Fruit fly (Drosophila melanogaster) whole organism, wandering third instar larva: ENCODE data around the gene Smyd3.

Experiments used
- Dfd ChIP-seq: fragments of >200 bp; optimal IDR thresholded peaks from 2 replicates; lab custom pipeline; 2017; ENCODE audit warnings: missing biosample characterization, missing genetic modification characterization
- Hnf4 ChIP-seq: fragments of 200-800 bp; sonication (Bioruptor generic); optimal IDR thresholded peaks from 2 replicates; lab custom pipeline; 2016; ENCODE audit warnings: missing biosample characterization, mild to moderate bottlenecking, missing genetic modification characterization
- Myc ChIP-seq: fragments of >200 bp; optimal IDR thresholded peaks from 2 replicates; lab custom pipeline; 2017
- N ChIP-seq: fragments of >200 bp; optimal IDR thresholded peaks from 2 replicates; lab custom pipeline; 2018; ENCODE audit warnings: missing biosample characterization, missing external identifiers, missing genetic modification characterization
- br ChIP-seq: fragments of 200-800 bp; sonication (Bioruptor generic); optimal IDR thresholded peaks from 2 replicates; lab custom pipeline; 2016; ENCODE audit warnings: missing biosample characterization, missing genetic modification characterization
- brk ChIP-seq: fragments of 200-800 bp; sonication (Bioruptor generic); optimal IDR thresholded peaks from 2 replicates; lab custom pipeline; 2016; ENCODE audit warnings: missing biosample characterization, mild to moderate bottlenecking, missing genetic modification characterization
- fru ChIP-seq: fragments of 200-800 bp; sonication (Bioruptor generic); optimal IDR thresholded peaks from 3 replicates; lab custom pipeline; 2016; ENCODE audit warnings: missing biosample characterization, mild to moderate bottlenecking, missing genetic modification characterization
- jim ChIP-seq: fragments of 175-275, 200-325 bp; sonication (Bioruptor generic); optimal IDR thresholded peaks from 2 replicates; lab custom pipeline; 2016; ENCODE audit warnings: missing biosample characterization, mild to moderate bottlenecking, missing genetic modification characterization
- lola ChIP-seq: fragments of >200 bp; optimal IDR thresholded peaks from 2 replicates; lab custom pipeline; 2017; ENCODE audit warnings: missing biosample characterization, missing genetic modification characterization
- psq ChIP-seq: fragments of 200-800 bp; sonication (Bioruptor generic); optimal IDR thresholded peaks from 3 replicates; lab custom pipeline; 2017; ENCODE audit warnings: missing biosample characterization, mild to moderate bottlenecking, missing genetic modification characterization, moderate library complexity
- usp ChIP-seq: fragments of >200 bp; optimal IDR thresholded peaks from 2 replicates; lab custom pipeline; 2017; ENCODE audit warnings: missing biosample characterization, missing genetic modification characterization

DNA sequence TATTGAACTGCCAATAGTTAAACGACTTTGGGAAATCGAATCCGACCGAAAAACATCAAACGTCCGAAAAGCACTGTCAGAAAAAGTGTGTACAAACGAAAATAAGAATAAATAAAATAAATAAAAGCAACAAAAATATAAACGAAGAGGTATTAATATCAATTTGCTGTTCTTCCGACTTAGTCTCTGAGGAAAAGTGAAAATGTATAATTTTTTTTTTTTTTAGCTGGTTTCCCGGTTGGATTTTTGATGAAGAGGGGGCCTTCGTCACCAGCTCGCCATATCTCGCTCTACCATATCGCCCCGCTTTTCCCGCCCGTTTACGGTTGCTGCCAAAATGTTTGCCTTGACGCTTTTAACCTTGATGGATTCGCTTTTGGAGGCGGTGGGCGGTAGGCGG, 30.0 kb upstream of the Smyd3 start:
- TF ChIP-seq Myc (lab: Kevin White, UChicago): no peak
- TF ChIP-seq lola (GFP tag; lab: Kevin White, UChicago): no peak
- TF ChIP-seq Hnf4 (GFP tag; lab: Kevin White, UChicago): no peak
- TF ChIP-seq jim (GFP tag; lab: Kevin White, UChicago): no peak
- no peak for TF ChIP-seq Dfd (GFP tag; lab: Kevin White, UChicago)
- TF ChIP-seq brk (GFP tag; lab: Kevin White, UChicago): no peak
- no peak for TF ChIP-seq br (GFP tag; lab: Kevin White, UChicago)
- no peak for TF ChIP-seq usp
- TF ChIP-seq fru: peak; percentile 6
- no peak for TF ChIP-seq psq (GFP tag; lab: Kevin White, UChicago)
- TF ChIP-seq N (GFP tag; lab: Kevin White, UChicago): no peak
